Worm (Caenorhabditis elegans) whole organism, L2 larva: ENCODE measurements around the gene Y57G11C.5.

Experiments used
- dmd-4 ChIP-seq: sonication (generic microtip); optimal IDR thresholded peaks from 2 replicates; lab custom pipeline; 2017; ENCODE audit warnings: missing biosample characterization, missing genetic modification characterization
- elt-1 ChIP-seq: fragments of 150-350 bp; optimal IDR thresholded peaks from 2 replicates; lab custom pipeline; 2014; ENCODE audit warnings: missing biosample characterization, missing genetic modification characterization
- lin-11 ChIP-seq: fragments of 150-350 bp; sonication (generic microtip); optimal IDR thresholded peaks from 2 replicates; lab custom pipeline; 2014; ENCODE audit warnings: missing biosample characterization, missing genetic modification characterization, inconsistent platforms, mixed read lengths
- nhr-237 ChIP-seq: fragments of 150-350 bp; optimal IDR thresholded peaks from 2 replicates; lab custom pipeline; 2014; ENCODE audit warnings: missing biosample characterization, missing genetic modification characterization
- nhr-77 ChIP-seq: fragments of 150-350 bp; optimal IDR thresholded peaks from 2 replicates; lab custom pipeline; 2014; ENCODE audit warnings: missing biosample characterization, missing genetic modification characterization
- unc-39 ChIP-seq: fragments of 150-350 bp; optimal IDR thresholded peaks from 2 replicates; lab custom pipeline; 2014; ENCODE audit warnings: missing biosample characterization, missing genetic modification characterization
- ztf-4 ChIP-seq: fragments of 150-350 bp; optimal IDR thresholded peaks from 2 replicates; lab custom pipeline; 2014; ENCODE audit warnings: missing biosample characterization, missing genetic modification characterization

ce11 chrIV:14759662-14760061, 5.6 kb downstream of the Y57G11C.5 start:
- no peak for TF ChIP-seq elt-1
- TF ChIP-seq nhr-77 (tag; lab: Kevin White, UChicago): no peak
- TF ChIP-seq dmd-4 (tag; lab: Kevin White, UChicago): no peak
- no peak for TF ChIP-seq unc-39 (tag; lab: Kevin White, UChicago)
- TF ChIP-seq nhr-237 (tag; lab: Kevin White, UChicago): no peak
- no peak for TF ChIP-seq lin-11 (tag; lab: Kevin White, UChicago)
- TF ChIP-seq ztf-4 (tag; lab: Kevin White, UChicago): no peak
